Worm (Caenorhabditis elegans) whole organism, late embryonic: Measurements from ENCODE around the gene idpc-2.

Experiments used
- F13H6.1 ChIP-seq: sonication (generic microtip); optimal IDR thresholded peaks from 2 replicates; lab custom pipeline; 2016; ENCODE audit warnings: missing genetic modification characterization, missing compliant biosample characterization
- ceh-24 ChIP-seq: sonication (generic microtip); optimal IDR thresholded peaks from 2 replicates; lab custom pipeline; 2016; ENCODE audit warnings: mild to moderate bottlenecking, missing genetic modification characterization, missing compliant biosample characterization
- ceh-30 ChIP-seq: fragments of 150-350 bp; optimal IDR thresholded peaks from 2 replicates; lab custom pipeline; 2014; ENCODE audit warnings: missing biosample characterization, missing genetic modification characterization
- dve-1 ChIP-seq: sonication (generic microtip); optimal IDR thresholded peaks from 2 replicates; lab custom pipeline; 2017; ENCODE audit warnings: antibody characterized with exemption, mild to moderate bottlenecking, missing genetic modification characterization, missing compliant biosample characterization
- lin-11 ChIP-seq: fragments of 200-800 bp; sonication (Bioruptor generic); optimal IDR thresholded peaks from 2 replicates; lab custom pipeline; 2018; ENCODE audit warnings: mild to moderate bottlenecking, missing genetic modification characterization, missing compliant biosample characterization
- pha-4 ChIP-seq: fragments of 150-350 bp; optimal IDR thresholded peaks from 2 replicates; lab custom pipeline; 2018; ENCODE audit warnings: missing biosample characterization, missing genetic modification reagents, missing genetic modification characterization
- pqm-1 ChIP-seq: sonication (generic microtip); optimal IDR thresholded peaks from 2 replicates; lab custom pipeline; 2016; ENCODE audit warnings: missing genetic modification characterization, missing compliant biosample characterization
- unc-42 ChIP-seq: sonication (generic microtip); optimal IDR thresholded peaks from 2 replicates; lab custom pipeline; 2016; ENCODE audit warnings: missing genotype, missing genetic modification characterization, missing compliant biosample characterization

DNA sequence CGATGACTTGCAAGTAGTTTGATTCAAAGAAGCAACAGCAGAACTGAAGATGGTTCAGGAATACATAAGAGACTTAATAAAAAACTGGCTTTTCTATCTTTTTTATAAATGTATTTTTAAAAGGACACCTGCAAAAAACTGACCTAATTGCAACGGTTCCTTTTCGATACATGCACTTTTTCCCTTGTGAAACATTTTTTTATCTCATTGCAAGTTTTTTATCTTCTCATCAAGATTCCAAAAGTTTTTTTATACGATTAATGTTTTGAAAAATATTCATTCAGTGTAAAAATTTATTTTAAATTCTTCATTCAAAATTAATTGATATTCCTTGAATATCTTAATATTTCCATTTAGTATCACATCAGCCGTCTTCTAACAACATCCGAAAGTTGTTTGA, 14.5 kb upstream of the idpc-2 start, which contains the start of gene oac-29:
- TF ChIP-seq pqm-1 (no peak), dve-1 (tag; lab: Kevin White, UChicago) (no peak), unc-42 (no peak), lin-11 (tag; lab: Kevin White, UChicago) (no peak), ceh-24 (tag; lab: Kevin White, UChicago) (no peak), pha-4 (no peak), ceh-30 (tag; lab: Kevin White, UChicago) (no peak), F13H6.1 (tag; lab: Kevin White, UChicago) (no peak)
